Worm (Caenorhabditis elegans) whole organism, L4/young adult: ENCODE measurements around the gene B0361.4.

ENCODE experiments used
- W03F9.2 ChIP-seq: fragments of 150-350 bp; optimal IDR thresholded peaks from 2 replicates; lab custom pipeline; 2014; ENCODE audit warnings: missing biosample characterization, missing genetic modification characterization
- him-1 ChIP-seq: sonication (generic microtip); optimal IDR thresholded peaks from 2 replicates; lab custom pipeline; 2016; ENCODE audit warnings: missing genotype, missing genetic modification reagents, missing genetic modification characterization, missing compliant biosample characterization

DNA sequence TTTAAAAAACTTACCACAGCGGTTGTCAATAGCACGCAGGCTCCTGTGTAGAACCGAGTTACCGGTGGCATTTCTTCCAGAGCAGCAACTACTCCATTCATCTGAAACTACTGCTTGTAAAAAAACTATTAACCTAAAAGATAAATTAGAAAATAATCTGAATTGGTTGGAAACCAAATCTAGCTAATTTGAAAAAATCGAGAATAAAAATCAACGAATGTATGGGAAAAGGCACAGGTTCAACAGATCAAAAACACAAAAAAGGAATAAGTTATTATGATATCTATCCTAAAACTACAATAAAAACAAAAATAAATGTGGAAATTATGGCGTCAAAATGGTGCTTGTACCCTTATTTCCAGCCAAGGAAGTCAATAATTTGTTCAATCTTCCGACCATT lies 35.8 kb upstream of the B0361.4 start, which contains the start of gene der-2:
- no peak for TF ChIP-seq W03F9.2 (tag; lab: Kevin White, UChicago)
- TF ChIP-seq him-1 = no peak
